Worm (Caenorhabditis elegans): ENCODE results near the gene cyp-35A1.

The cyp-35A1 gene

ce11 chrV:7330868-7331267 lies 30.7 kb downstream of the cyp-35A1 start, which contains the start of gene F10G2.2:
F10G2.2 (plus strand) TSS chrV:7331168.
- no peak for TF ChIP-seq ceh-83 (GFP tag; optimal IDR thresholded peaks at IDR 0.05)
- no peak for TF ChIP-seq lin-13 (tag; optimal IDR thresholded peaks at IDR 0.05)
- no peak for TF ChIP-seq cnd-1 (tag; optimal IDR thresholded peaks at IDR 0.05)
- no peak for TF ChIP-seq flh-1 (GFP tag; optimal IDR thresholded peaks at IDR 0.05)
- no peak for TF ChIP-seq nhr-237 (tag; optimal IDR thresholded peaks at IDR 0.05)
- no peak for TF ChIP-seq tbx-8 (GFP tag; optimal IDR thresholded peaks at IDR 0.05)
- TF ChIP-seq mep-1 (tag; optimal IDR thresholded peaks at IDR 0.05): no peak
- no peak for TF ChIP-seq mls-2 (tag; optimal IDR thresholded peaks at IDR 0.05)
- TF ChIP-seq ham-2 (GFP tag; optimal IDR thresholded peaks at IDR 0.05): no peak
- TF ChIP-seq lsy-2 (tag; optimal IDR thresholded peaks at IDR 0.05): no peak
- TF ChIP-seq nhr-2 (tag; optimal IDR thresholded peaks at IDR 0.05): no peak
- TF ChIP-seq hlh-1 (tag; optimal IDR thresholded peaks at IDR 0.05): no peak
- TF ChIP-seq unc-62 (GFP tag; optimal IDR thresholded peaks at IDR 0.05): no peak

- TF ChIP-seq hlh-1 (tag; optimal IDR thresholded peaks at IDR 0.05) (no peak), ceh-43 (GFP tag; optimal IDR thresholded peaks at IDR 0.05) (no peak)
Measured at ce11 chrV:7328092-7328491, 33.5 kb downstream of the cyp-35A1 start, which contains the start of gene clec-7. clec-7 (plus strand) TSS chrV:7328392.

ce11 chrV:7326928-7327327 lies 34.6 kb downstream of the cyp-35A1 start, which contains the start of gene F10G2.4:
F10G2.4 (plus strand) TSS chrV:7327228.
- no peak for TF ChIP-seq snpc-4 (tag; optimal IDR thresholded peaks at IDR 0.05)
- TF ChIP-seq mls-2 (tag; optimal IDR thresholded peaks at IDR 0.05): no peak
- no peak for TF ChIP-seq mab-5 (tag; optimal IDR thresholded peaks at IDR 0.05)
- TF ChIP-seq unc-62 (GFP tag; optimal IDR thresholded peaks at IDR 0.05): no peak
- TF ChIP-seq unc-120 (tag; optimal IDR thresholded peaks at IDR 0.05; ENCODE audit: poor library complexity, severe bottlenecking): no peak
- TF ChIP-seq lin-13 (tag; optimal IDR thresholded peaks at IDR 0.05): no peak

ce11 chrV:7325285-7325684 lies 36.3 kb downstream of the cyp-35A1 start, which contains the start of gene srx-92:
srx-92 (minus strand) TSS chrV:7325385.
- TF ChIP-seq pha-4 (tag; optimal IDR thresholded peaks at IDR 0.05): no peak
- no peak for TF ChIP-seq mab-5 (tag; optimal IDR thresholded peaks at IDR 0.05)
- no peak for TF ChIP-seq nhr-2 (tag; optimal IDR thresholded peaks at IDR 0.05)
- no peak for TF ChIP-seq mls-2 (tag; optimal IDR thresholded peaks at IDR 0.05)
- TF ChIP-seq bed-3 (GFP tag; optimal IDR thresholded peaks at IDR 0.05): no peak
- TF ChIP-seq elt-1 (tag; optimal IDR thresholded peaks at IDR 0.05; ENCODE audit: borderline replicate concordance, insufficient read depth): no peak
- no peak for TF ChIP-seq snpc-4 (tag; optimal IDR thresholded peaks at IDR 0.05)
- no peak for TF ChIP-seq lin-32 (GFP tag; optimal IDR thresholded peaks at IDR 0.05)
- no peak for TF ChIP-seq sptf-1 (tag; optimal IDR thresholded peaks at IDR 0.05)
- no peak for TF ChIP-seq ham-2 (GFP tag; optimal IDR thresholded peaks at IDR 0.05)
- no peak for TF ChIP-seq unc-39 (tag; optimal IDR thresholded peaks at IDR 0.05)
- TF ChIP-seq M03D4.4 (tag; optimal IDR thresholded peaks at IDR 0.05): no peak
- no peak for TF ChIP-seq ces-1 (GFP tag; optimal IDR thresholded peaks at IDR 0.05)
- TF ChIP-seq ceh-83 (GFP tag; optimal IDR thresholded peaks at IDR 0.05): no peak

- TF ChIP-seq tbx-8 (GFP tag; optimal IDR thresholded peaks at IDR 0.05) (no peak), ham-2 (GFP tag; optimal IDR thresholded peaks at IDR 0.05) (no peak), lin-13 (tag; optimal IDR thresholded peaks at IDR 0.05) (no peak), elt-1 (tag; optimal IDR thresholded peaks at IDR 0.05; ENCODE audit: borderline replicate concordance, insufficient read depth) (no peak), ceh-39 (tag; optimal IDR thresholded peaks at IDR 0.05) (no peak), unc-39 (tag; optimal IDR thresholded peaks at IDR 0.05) (no peak), M03D4.4 (tag; optimal IDR thresholded peaks at IDR 0.05) (no peak), cnd-1 (tag; optimal IDR thresholded peaks at IDR 0.05) (no peak), nhr-12 (tag; optimal IDR thresholded peaks at IDR 0.05) (no peak), lsy-2 (tag; optimal IDR thresholded peaks at IDR 0.05) (no peak), pha-4 (tag; optimal IDR thresholded peaks at IDR 0.05) (no peak), lin-32 (GFP tag; optimal IDR thresholded peaks at IDR 0.05) (no peak), bed-3 (GFP tag; optimal IDR thresholded peaks at IDR 0.05) (no peak)
Measured at ce11 chrV:7321915-7322314, 39.7 kb downstream of the cyp-35A1 start, which contains the start of gene F10G2.10. F10G2.10 (plus strand) TSS chrV:7322215.

- no peak for TF ChIP-seq ztf-11 (tag; optimal IDR thresholded peaks at IDR 0.05)
- no peak for TF ChIP-seq elt-3 (tag; optimal IDR thresholded peaks at IDR 0.05)
- no peak for TF ChIP-seq hlh-1 (tag; optimal IDR thresholded peaks at IDR 0.05)
- TF ChIP-seq nhr-237 (tag; optimal IDR thresholded peaks at IDR 0.05): no peak
- no peak for TF ChIP-seq unc-39 (tag; optimal IDR thresholded peaks at IDR 0.05)
- TF ChIP-seq drap-1 (GFP tag; optimal IDR thresholded peaks at IDR 0.05): no peak
- TF ChIP-seq ceh-43 (GFP tag; optimal IDR thresholded peaks at IDR 0.05): no peak
- TF ChIP-seq nhr-28 (tag; optimal IDR thresholded peaks at IDR 0.05): no peak
- no peak for TF ChIP-seq elt-1 (tag; optimal IDR thresholded peaks at IDR 0.05; ENCODE audit: borderline replicate concordance, insufficient read depth)
- no peak for TF ChIP-seq lin-13 (tag; optimal IDR thresholded peaks at IDR 0.05)
- TF ChIP-seq ces-1 (GFP tag; optimal IDR thresholded peaks at IDR 0.05): no peak
- TF ChIP-seq bed-3 (GFP tag; optimal IDR thresholded peaks at IDR 0.05): no peak
- no peak for TF ChIP-seq ham-2 (GFP tag; optimal IDR thresholded peaks at IDR 0.05)
Measured at ce11 chrV:7320909-7321308, 40.7 kb downstream of the cyp-35A1 start, which contains the start of gene lmd-4. lmd-4 (minus strand) TSS chrV:7321009.

Measured in whole organism, mixed stage, embryonic.